Worm (Caenorhabditis elegans): ENCODE results near the gene nspb-7.

DNA sequence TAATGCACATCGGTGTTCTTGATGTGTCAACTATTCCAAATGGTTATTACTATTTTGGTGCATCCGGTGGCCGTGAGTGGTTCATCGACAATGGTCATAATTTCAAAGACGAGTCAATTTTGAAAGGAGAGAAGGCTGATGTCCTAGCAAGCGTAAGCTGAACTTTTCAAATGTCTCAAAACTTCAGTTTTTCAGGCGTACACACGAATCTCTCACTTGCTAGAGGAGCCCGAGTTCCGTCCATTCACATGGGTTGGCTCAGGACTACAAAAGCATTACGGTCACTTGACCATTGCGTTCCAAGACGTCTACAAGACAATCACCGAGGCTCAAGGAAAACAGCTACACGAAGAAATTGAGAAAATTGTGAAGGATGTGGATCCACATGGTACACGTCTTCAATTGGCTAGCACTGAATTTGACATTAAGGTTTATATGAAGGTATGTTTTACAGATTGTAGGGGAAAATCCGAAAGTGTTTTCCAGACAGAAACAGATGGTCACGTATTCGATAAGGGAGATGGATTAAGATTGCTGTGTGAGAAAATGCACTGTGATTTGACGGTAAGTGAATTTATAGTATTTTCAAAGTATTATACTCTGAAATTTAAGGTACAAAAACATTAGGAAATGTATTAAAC, 31.3 kb downstream of the nspb-7 start:
- TF ChIP-seq ama-1 (optimal IDR thresholded peaks at IDR 0.05): no peak
- no peak for TF ChIP-seq B0310.2 (tag; optimal IDR thresholded peaks at IDR 0.05)
- TF ChIP-seq ets-7 (tag; optimal IDR thresholded peaks at IDR 0.05): no peak
- TF ChIP-seq pes-1 (GFP tag; IDR thresholded peaks at IDR 0.05): no peak
- no peak for TF ChIP-seq tbx-37 (GFP tag; conservative IDR thresholded peaks at IDR 0.05)
